Worm (Caenorhabditis elegans) whole organism, L1 larva: Measurements from ENCODE around the gene F47B8.13.
A peak's percentile ranks its signal among the peaks of the same experiment; 100 is the strongest.

ENCODE experiments used
- C04F5.9 ChIP-seq: sonication (generic microtip); optimal IDR thresholded peaks from 2 replicates; lab custom pipeline; 2016; ENCODE audit warnings: missing genetic modification characterization, missing compliant biosample characterization
- F16B12.6 ChIP-seq: fragments of 150-350 bp; optimal IDR thresholded peaks from 2 replicates; lab custom pipeline; 2014; ENCODE audit warnings: missing biosample characterization, missing genetic modification characterization
- alr-1 ChIP-seq: fragments of 200-800 bp; sonication (Bioruptor generic); optimal IDR thresholded peaks from 2 replicates; lab custom pipeline; 2018; ENCODE audit warnings: borderline replicate concordance, mild to moderate bottlenecking, missing genetic modification characterization, missing compliant biosample characterization
- aly-2 ChIP-seq: fragments of 150-350 bp; optimal IDR thresholded peaks from 2 replicates; lab custom pipeline; 2014; ENCODE audit warnings: missing biosample characterization, missing genetic modification characterization
- ceh-63 ChIP-seq: fragments of 200-800 bp; sonication (Bioruptor generic); optimal IDR thresholded peaks from 2 replicates; lab custom pipeline; 2018; ENCODE audit warnings: mild to moderate bottlenecking, missing genetic modification characterization, missing compliant biosample characterization
- ceh-82 ChIP-seq, 3 experiments: fragments of 150-350 bp in 1 of 3; sonication (generic microtip) in 2 of 3; optimal IDR thresholded peaks; 2 replicates each; lab custom pipeline; 2014 to 2017; ENCODE audit warnings: missing biosample characterization in 3 of 3, missing genetic modification characterization in 3 of 3
- ceh-90 ChIP-seq: sonication (generic microtip); optimal IDR thresholded peaks from 2 replicates; lab custom pipeline; 2016; ENCODE audit warnings: missing genetic modification characterization, missing compliant biosample characterization
- dpl-1 ChIP-seq, 3 experiments: fragments of 150-350 bp in 2 of 3; sonication (generic microtip) in 1 of 3; optimal IDR thresholded peaks; 2 replicates each; lab custom pipeline; 2014 to 2017; ENCODE audit warnings: missing biosample characterization in 3 of 3, missing genetic modification characterization in 3 of 3, missing genetic modification reagents in 3 of 3
- egl-27 ChIP-seq, 2 experiments: fragments of 150-350 bp in 1 of 2; sonication (generic microtip); optimal IDR thresholded peaks; 3 replicates each; lab custom pipeline; 2017 to 2018; ENCODE audit warnings: missing biosample characterization in 2 of 2, missing genetic modification characterization in 2 of 2, missing genetic modification reagents in 2 of 2
- elt-2 ChIP-seq: sonication (generic microtip); optimal IDR thresholded peaks from 2 replicates; lab custom pipeline; 2016; ENCODE audit warnings: missing genetic modification characterization, mild to moderate bottlenecking, inconsistent platforms, missing compliant biosample characterization, missing genetic modification reagents
- elt-3 ChIP-seq, 6 experiments: fragments of 150-350 bp in 1 of 6; sonication (generic microtip); optimal IDR thresholded peaks; 2 replicates each; lab custom pipeline; 2017 to 2018; ENCODE audit warnings: missing biosample characterization in 6 of 6, missing genetic modification characterization in 6 of 6, inconsistent platforms in 1 of 6
- ets-5 ChIP-seq: fragments of 200-800 bp; sonication (Bioruptor generic); IDR thresholded peaks from 2 replicates; pipeline ENCODE4 v1.3.6; 2022; ENCODE audit warnings: missing genetic modification characterization, missing compliant biosample characterization
- fkh-10 ChIP-seq: sonication (generic microtip); optimal IDR thresholded peaks from 2 replicates; lab custom pipeline; 2017; ENCODE audit warnings: missing biosample characterization, missing genetic modification reagents, missing genetic modification characterization
- fkh-8 ChIP-seq: sonication (generic microtip); optimal IDR thresholded peaks from 2 replicates; lab custom pipeline; 2016; ENCODE audit warnings: mild to moderate bottlenecking, missing genetic modification characterization, missing compliant biosample characterization
- grh-1 ChIP-seq: fragments of 200-800 bp; sonication (Bioruptor generic); IDR thresholded peaks from 2 replicates; pipeline ENCODE4 v1.3.6; 2022; ENCODE audit warnings: missing genetic modification reagents, missing genetic modification characterization, missing compliant biosample characterization
- hlh-4 ChIP-seq: sonication (generic microtip); optimal IDR thresholded peaks from 2 replicates; lab custom pipeline; 2016; ENCODE audit warnings: mild to moderate bottlenecking, missing genetic modification characterization, missing compliant biosample characterization
- hpl-2 ChIP-seq: fragments of 150-350 bp; optimal IDR thresholded peaks from 2 replicates; lab custom pipeline; 2014; ENCODE audit warnings: missing biosample characterization, missing genetic modification reagents, missing genetic modification characterization
- jun-1 ChIP-seq: fragments of 150-350 bp; optimal IDR thresholded peaks from 2 replicates; lab custom pipeline; 2014; ENCODE audit warnings: missing biosample characterization, missing genetic modification reagents, missing genetic modification characterization
- lin-14 ChIP-seq: fragments of 200-800 bp; sonication (Bioruptor generic); optimal IDR thresholded peaks from 2 replicates; lab custom pipeline; 2018; ENCODE audit warnings: mild to moderate bottlenecking, missing genetic modification characterization, moderate library complexity, missing compliant biosample characterization
- lir-3 ChIP-seq: sonication (generic microtip); optimal IDR thresholded peaks from 2 replicates; lab custom pipeline; 2016; ENCODE audit warnings: mild to moderate bottlenecking, missing genetic modification characterization, moderate library complexity, missing compliant biosample characterization; ENCODE audit not compliant: poor library complexity
- mef-2 ChIP-seq: fragments of 150-350 bp; optimal IDR thresholded peaks from 2 replicates; lab custom pipeline; 2014; ENCODE audit warnings: missing biosample characterization, missing genetic modification characterization
- nhr-19 ChIP-seq: fragments of 200-800 bp; sonication (Bioruptor generic); conservative IDR thresholded peaks from 2 replicates; pipeline ENCODE4 v1.3.6; 2022; ENCODE audit warnings: missing genetic modification characterization, missing compliant biosample characterization
- nhr-20 ChIP-seq: sonication (generic microtip); optimal IDR thresholded peaks from 2 replicates; lab custom pipeline; 2016; ENCODE audit warnings: mild to moderate bottlenecking, missing genetic modification characterization, missing compliant biosample characterization
- nhr-237 ChIP-seq: fragments of 150-350 bp; optimal IDR thresholded peaks from 2 replicates; lab custom pipeline; 2014; ENCODE audit warnings: missing biosample characterization, missing genetic modification characterization
- nhr-28 ChIP-seq: fragments of 150-350 bp; optimal IDR thresholded peaks from 2 replicates; lab custom pipeline; 2014; ENCODE audit warnings: missing biosample characterization, missing genetic modification characterization
- nhr-71 ChIP-seq: sonication (generic microtip); optimal IDR thresholded peaks from 2 replicates; lab custom pipeline; 2016; ENCODE audit warnings: mild to moderate bottlenecking, missing genetic modification characterization, moderate library complexity, missing compliant biosample characterization
- nhr-76 ChIP-seq: sonication (generic microtip); optimal IDR thresholded peaks from 2 replicates; lab custom pipeline; 2017; ENCODE audit warnings: missing biosample characterization, missing genetic modification characterization
- nhr-77 ChIP-seq: fragments of 150-350 bp; optimal IDR thresholded peaks from 2 replicates; lab custom pipeline; 2014; ENCODE audit warnings: missing biosample characterization, missing genetic modification characterization
- nhr-85 ChIP-seq: sonication (generic microtip); peaks from one replicate; lab custom pipeline; 2016; ENCODE audit warnings: missing genetic modification characterization, inconsistent platforms, missing compliant biosample characterization
- nhr-90 ChIP-seq: sonication (generic microtip); optimal IDR thresholded peaks from 2 replicates; lab custom pipeline; 2016; ENCODE audit warnings: mild to moderate bottlenecking, missing genetic modification characterization, missing compliant biosample characterization; ENCODE audit not compliant: poor library complexity
- pag-3 ChIP-seq: sonication (generic microtip); optimal IDR thresholded peaks from 2 replicates; lab custom pipeline; 2017; ENCODE audit warnings: missing genetic modification characterization, mild to moderate bottlenecking, missing compliant biosample characterization, antibody characterized with exemption, borderline replicate concordance; ENCODE audit not compliant: insufficient read depth
- pax-3 ChIP-seq: fragments of 200-800 bp; sonication (Bioruptor generic); optimal IDR thresholded peaks from 2 replicates; lab custom pipeline; 2018; ENCODE audit warnings: mild to moderate bottlenecking, missing genetic modification characterization, moderate library complexity, missing compliant biosample characterization
- pqm-1 ChIP-seq: sonication (generic microtip); optimal IDR thresholded peaks from 3 replicates; lab custom pipeline; 2017; ENCODE audit warnings: missing biosample characterization, missing genetic modification characterization
- rnt-1 ChIP-seq: sonication (generic microtip); optimal IDR thresholded peaks from 2 replicates; lab custom pipeline; 2016; ENCODE audit warnings: mild to moderate bottlenecking, missing genetic modification characterization, moderate library complexity, missing compliant biosample characterization
- snpc-4 ChIP-seq: fragments of 150-350 bp; optimal IDR thresholded peaks from 2 replicates; lab custom pipeline; 2014; ENCODE audit warnings: missing biosample characterization, missing genetic modification characterization
- snu-23 ChIP-seq: sonication (generic microtip); optimal IDR thresholded peaks from 2 replicates; lab custom pipeline; 2016; ENCODE audit warnings: missing genetic modification characterization, missing compliant biosample characterization
- sptf-1 ChIP-seq: fragments of 150-350 bp; optimal IDR thresholded peaks from 2 replicates; lab custom pipeline; 2014; ENCODE audit warnings: missing biosample characterization, missing genetic modification characterization
- tlp-1 ChIP-seq: fragments of 150-350 bp; optimal IDR thresholded peaks from 2 replicates; lab custom pipeline; 2014; ENCODE audit warnings: missing biosample characterization, missing genetic modification characterization
- unc-30 ChIP-seq: sonication (generic microtip); optimal IDR thresholded peaks from 2 replicates; lab custom pipeline; 2017; ENCODE audit warnings: missing biosample characterization, missing genetic modification characterization
- xbp-1 ChIP-seq: sonication (generic microtip); optimal IDR thresholded peaks from 2 replicates; lab custom pipeline; 2016; ENCODE audit warnings: missing genetic modification characterization, missing compliant biosample characterization
- zag-1 ChIP-seq: fragments of 150-350 bp; optimal IDR thresholded peaks from 2 replicates; lab custom pipeline; 2014; ENCODE audit warnings: missing biosample characterization, missing genetic modification characterization
- ztf-11 ChIP-seq, 2 experiments: sonication (generic microtip); optimal IDR thresholded peaks; 2 replicates each; lab custom pipeline; 2016 to 2017; ENCODE audit warnings: missing genetic modification characterization in 2 of 2, missing biosample characterization in 1 of 2, missing compliant biosample characterization in 1 of 2

The F47B8.13 gene

DNA sequence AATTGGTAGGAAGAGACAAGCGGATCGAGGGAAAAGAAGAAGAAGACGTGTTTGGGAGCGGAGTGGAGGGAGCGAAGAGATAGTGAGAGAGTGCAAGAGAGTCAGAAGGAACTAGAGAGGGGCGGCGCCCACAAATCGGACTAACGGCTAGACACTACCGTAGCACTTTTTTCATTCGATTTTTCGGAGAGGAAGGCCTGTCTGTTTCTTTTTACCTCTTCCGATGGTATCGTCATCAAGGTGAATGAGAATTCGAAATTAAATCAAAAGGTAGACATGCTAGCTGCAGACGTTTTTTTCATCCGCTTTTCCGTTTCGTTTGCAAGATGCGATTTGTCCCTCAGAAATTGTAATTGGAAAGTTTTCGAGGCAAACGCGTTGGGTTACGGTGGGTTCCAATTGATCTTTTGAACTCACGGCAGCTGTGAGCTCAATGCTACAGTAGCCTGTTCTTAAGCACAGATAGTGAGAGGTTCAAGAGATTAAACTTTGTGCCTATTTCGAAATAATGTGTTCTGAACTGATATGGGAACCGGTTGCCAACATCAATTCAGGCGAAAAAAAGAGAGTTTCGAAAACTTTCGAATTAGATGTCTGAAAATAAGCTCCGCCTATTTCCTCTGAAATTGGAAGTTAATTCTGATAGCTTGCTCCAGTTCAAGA is 45.2 kb upstream of the F47B8.13 start:
- TF ChIP-seq dpl-1 (GFP tag; optimal IDR thresholded peaks at IDR 0.05; lab: Kevin White, UChicago) (no peak), pag-3 (tag; lab: Kevin White, UChicago) (no peak), ets-5 (no peak), hlh-4 (no peak), ztf-11 (tag; optimal IDR thresholded peaks at IDR 0.05; lab: Kevin White, UChicago) (no peak), elt-3 (tag; optimal IDR thresholded peaks at IDR 0.05; lab: Kevin White, UChicago) (no peak), hpl-2 (GFP tag; lab: Kevin White, UChicago) (no peak), nhr-20 (tag; lab: Kevin White, UChicago) (no peak), C04F5.9 (tag; lab: Kevin White, UChicago) (no peak), ceh-82 (tag; optimal IDR thresholded peaks at IDR 0.05; lab: Kevin White, UChicago) (no peak), xbp-1 (no peak), tlp-1 (tag; lab: Kevin White, UChicago) (no peak), zag-1 (tag; lab: Kevin White, UChicago) (no peak), elt-2 (tag; lab: Kevin White, UChicago) (no peak), fkh-10 (GFP tag; lab: Kevin White, UChicago) (no peak), alr-1 (tag; lab: Kevin White, UChicago) (no peak), lin-14 (GFP tag; lab: Kevin White, UChicago) (no peak), ceh-63 (GFP tag; lab: Kevin White, UChicago) (no peak), F16B12.6 (tag; lab: Kevin White, UChicago) (no peak), nhr-19 (no peak)

ce11 chrV:14361973-14362372 is 42.4 kb upstream of the F47B8.13 start:
- TF ChIP-seq nhr-76 (tag; lab: Kevin White, UChicago) (no peak), snpc-4 (tag; lab: Kevin White, UChicago) (no peak), jun-1 (tag; lab: Kevin White, UChicago) (no peak), aly-2 (tag; lab: Kevin White, UChicago) (no peak), sptf-1 (tag; lab: Kevin White, UChicago) (no peak), egl-27 (tag; optimal IDR thresholded peaks at IDR 0.05; lab: Kevin White, UChicago) (no peak), rnt-1 (tag; lab: Kevin White, UChicago) (no peak), nhr-77 (no peak), mef-2 (tag; lab: Kevin White, UChicago) (no peak), pax-3 (no peak), nhr-237 (tag; lab: Kevin White, UChicago) (no peak), alr-1 (tag; lab: Kevin White, UChicago) (no peak), nhr-71 (tag; lab: Kevin White, UChicago) (no peak), nhr-28 (tag; lab: Kevin White, UChicago) (no peak)
- TF ChIP-seq, all 84 proteins: peak for 0

- TF ChIP-seq ceh-90 (tag; lab: Kevin White, UChicago): no peak
- TF ChIP-seq nhr-19: peak; percentile 32; the same call in 1 of the 2 replicates
- TF ChIP-seq nhr-71 (tag; lab: Kevin White, UChicago): peak; percentile 13
- peak; percentile 29 for TF ChIP-seq rnt-1 (tag; lab: Kevin White, UChicago)
- peak; percentile 13 for TF ChIP-seq nhr-85 (tag; lab: Kevin White, UChicago)
- 0 out of 2 replicates have a peak, but pooled peaks have one; percentile 9 for TF ChIP-seq grh-1 (GFP tag; lab: Robert Waterston, UW)
- TF ChIP-seq unc-30: no peak
- TF ChIP-seq xbp-1: no peak
- TF ChIP-seq nhr-90 (tag; lab: Kevin White, UChicago): peak; percentile 34
- no peak for TF ChIP-seq pqm-1 (tag; lab: Kevin White, UChicago)
- no peak for TF ChIP-seq nhr-20 (tag; lab: Kevin White, UChicago)
- TF ChIP-seq ztf-11 (tag; optimal IDR thresholded peaks at IDR 0.05; lab: Kevin White, UChicago): no peak
- TF ChIP-seq fkh-8 (tag; lab: Kevin White, UChicago): no peak
- no peak for TF ChIP-seq lir-3
- peak; percentile 86 for TF ChIP-seq snpc-4 (tag; lab: Kevin White, UChicago)
- TF ChIP-seq snu-23 (GFP tag; lab: Kevin White, UChicago): no peak
These were observed 39.0 kb upstream of the F47B8.13 start, which contains the start of gene Y49A3A.4 for ce11 chrV:14358577-14358976. Gene Y49A3A.4, minus strand, starts transcription at chrV:14358890.
